Fruit fly (Drosophila melanogaster): ENCODE data around the gene Actn3.

Gene Actn3

DNA sequence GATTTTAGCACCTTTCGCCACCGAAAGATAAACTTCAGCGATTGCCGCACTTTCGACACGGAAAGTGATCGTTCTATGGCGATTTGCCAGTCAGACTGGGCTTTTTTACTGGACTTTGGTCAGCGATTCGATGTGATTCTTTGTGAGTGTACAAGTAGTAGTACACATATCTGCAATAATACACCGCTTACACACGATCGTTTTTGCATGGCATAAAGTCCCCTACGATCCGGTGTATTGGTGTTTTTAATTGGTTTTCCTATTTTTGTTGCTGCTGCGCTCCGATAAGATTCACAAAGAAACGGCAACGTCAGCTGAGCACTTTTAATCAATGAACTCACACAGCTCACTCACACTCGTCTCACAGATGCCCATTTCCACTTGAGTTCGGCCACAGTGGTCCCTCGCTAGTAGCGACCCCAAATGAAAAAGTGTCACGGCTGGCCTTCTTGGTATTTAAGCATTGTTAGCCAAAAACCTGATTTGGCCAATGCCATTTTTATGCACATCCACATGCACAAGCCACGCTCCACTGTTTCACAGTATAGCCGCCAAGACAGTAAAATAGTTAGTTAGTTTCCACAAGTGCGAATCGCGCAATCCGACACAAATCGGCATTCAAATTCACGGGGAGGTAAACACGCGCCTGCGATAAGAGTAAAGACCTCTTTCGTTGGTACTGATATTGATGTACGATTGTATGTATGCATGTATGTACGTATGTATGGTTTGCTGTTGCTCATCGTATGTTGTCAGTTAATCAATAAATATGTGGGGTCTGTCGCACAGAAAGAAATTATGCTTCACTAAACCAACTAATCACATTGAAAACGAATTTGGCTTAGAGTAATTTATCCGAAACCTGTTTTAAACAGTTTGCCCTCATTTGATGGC lies 8.8 kb upstream of the Actn3 start (continued):
- peak; percentile 96 for TF ChIP-seq CG15336 (GFP tag; IDR thresholded peaks at IDR 0.05)
- peak; percentile 94 for TF ChIP-seq CG32006 (GFP tag; optimal IDR thresholded peaks at IDR 0.05)
- peak; percentile 51 for TF ChIP-seq CG6854 (GFP tag; optimal IDR thresholded peaks at IDR 0.05)
- peak; percentile 96 for TF ChIP-seq CG6163 (GFP tag; IDR thresholded peaks at IDR 0.05)
- peak; percentile 82 for TF ChIP-seq spab (GFP tag; optimal IDR thresholded peaks at IDR 0.05)
- peak; percentile 86 for TF ChIP-seq CG4318 (GFP tag; optimal IDR thresholded peaks at IDR 0.05)
- peak; percentile 90 for TF ChIP-seq OdsH (GFP tag; optimal IDR thresholded peaks at IDR 0.05)
- peak; percentile 81 for TF ChIP-seq CG8319 (GFP tag; optimal IDR thresholded peaks at IDR 0.05)
- TF ChIP-seq vri (GFP tag; optimal IDR thresholded peaks at IDR 0.05): peak; percentile 87
- peak; percentile 88 for TF ChIP-seq topi (GFP tag; optimal IDR thresholded peaks at IDR 0.05)

DNA sequence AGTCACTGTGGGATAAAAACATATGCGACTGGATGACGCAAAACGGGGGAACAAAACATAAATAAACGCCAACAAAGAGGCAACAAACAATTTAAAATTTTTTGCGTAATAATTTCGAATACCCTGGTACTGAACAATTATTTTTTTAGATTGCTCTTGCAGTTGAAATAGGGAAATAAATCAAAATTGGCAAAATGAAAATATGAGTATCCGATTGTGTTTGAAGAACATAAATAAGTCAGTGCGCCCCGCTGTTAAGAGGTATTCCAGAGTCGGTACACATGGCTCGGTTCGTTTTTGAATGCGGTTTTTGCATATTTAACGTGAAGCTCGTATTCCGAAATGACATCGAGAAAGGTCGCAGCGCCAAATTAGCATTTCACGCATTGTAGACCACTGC lies 8.0 kb upstream of the Actn3 start:
- TF ChIP-seq CG8632 (GFP tag; optimal IDR thresholded peaks at IDR 0.05): peak; percentile 17
- no peak for TF ChIP-seq Hr38 (GFP tag; optimal IDR thresholded peaks at IDR 0.05)
- TF ChIP-seq CG31627 (GFP tag; optimal IDR thresholded peaks at IDR 0.05): peak; percentile 81
- TF ChIP-seq CG15336 (GFP tag; IDR thresholded peaks at IDR 0.05): 0 out of 2 replicates have a peak, but pooled peaks have one; percentile 16
- peak; percentile 8 for TF ChIP-seq pdm3 (GFP tag; optimal IDR thresholded peaks at IDR 0.05)
- no peak for TF ChIP-seq CG9139 (GFP tag; optimal IDR thresholded peaks at IDR 0.05)
- no peak for TF ChIP-seq dac (GFP tag; optimal IDR thresholded peaks at IDR 0.05)
- TF ChIP-seq CG8319 (GFP tag; optimal IDR thresholded peaks at IDR 0.05): peak; percentile 5
- no peak for TF ChIP-seq CG4318 (GFP tag; optimal IDR thresholded peaks at IDR 0.05)
- no peak for TF ChIP-seq net (GFP tag; optimal IDR thresholded peaks at IDR 0.05)
- peak; percentile 1 for TF ChIP-seq Hr4 (GFP tag; optimal IDR thresholded peaks at IDR 0.05)
- TF ChIP-seq Blimp-1 (GFP tag; optimal IDR thresholded peaks at IDR 0.05): peak; percentile 20
- TF ChIP-seq fd85E (GFP tag; optimal IDR thresholded peaks at IDR 0.05): no peak
- TF ChIP-seq CG6163 (GFP tag; IDR thresholded peaks at IDR 0.05): no peak
- no peak for TF ChIP-seq vri (GFP tag; optimal IDR thresholded peaks at IDR 0.05)
- peak; percentile 30 for TF ChIP-seq CG11902 (GFP tag; optimal IDR thresholded peaks at IDR 0.05)
- TF ChIP-seq Eip75B (GFP tag; optimal IDR thresholded peaks at IDR 0.05): peak; percentile 10
- no peak for TF ChIP-seq eg (GFP tag; IDR thresholded peaks at IDR 0.05)
- no peak for TF ChIP-seq Ets96B (tag; optimal IDR thresholded peaks at IDR 0.05)
- peak; percentile 75 for TF ChIP-seq esn (GFP tag; optimal IDR thresholded peaks at IDR 0.05)
- no peak for TF ChIP-seq CG8119 (GFP tag; IDR thresholded peaks at IDR 0.05)
- TF ChIP-seq Hr39 (GFP tag; optimal IDR thresholded peaks at IDR 0.05): peak; percentile 82
- TF ChIP-seq Gug (GFP tag; IDR thresholded peaks at IDR 0.05): no peak
- TF ChIP-seq Ets21C (GFP tag; optimal IDR thresholded peaks at IDR 0.05): peak; percentile 56
- no peak for TF ChIP-seq CG6854 (GFP tag; optimal IDR thresholded peaks at IDR 0.05)
- peak; percentile 5 for TF ChIP-seq CG10631 (GFP tag; optimal IDR thresholded peaks at IDR 0.05)
- no peak for TF ChIP-seq CG6276 (GFP tag; optimal IDR thresholded peaks at IDR 0.05)
- peak; percentile 73 for TF ChIP-seq topi (GFP tag; optimal IDR thresholded peaks at IDR 0.05)
- no peak for TF ChIP-seq Eip93F (GFP tag; optimal IDR thresholded peaks at IDR 0.05)
- peak; percentile 43 for TF ChIP-seq Met (GFP tag; optimal IDR thresholded peaks at IDR 0.05)
- TF ChIP-seq CG11294 (GFP tag; IDR thresholded peaks at IDR 0.05): no peak
- peak; percentile 52 for TF ChIP-seq Sox14 (GFP tag; optimal IDR thresholded peaks at IDR 0.05)
- no peak for TF ChIP-seq CG32006 (GFP tag; optimal IDR thresholded peaks at IDR 0.05)
- TF ChIP-seq fkh (GFP tag; optimal IDR thresholded peaks at IDR 0.05): no peak
- no peak for TF ChIP-seq CG11762 (GFP tag; optimal IDR thresholded peaks at IDR 0.05; ENCODE audit: insufficient read depth)
- peak; percentile 77 for TF ChIP-seq lz (GFP tag; optimal IDR thresholded peaks at IDR 0.05)
- peak; percentile 70 for TF ChIP-seq Eip78C (GFP tag)
- peak; percentile 13 for TF ChIP-seq achi (GFP tag; optimal IDR thresholded peaks at IDR 0.05)
- TF ChIP-seq CG3919 (GFP tag; optimal IDR thresholded peaks at IDR 0.05): peak; percentile 12
- TF ChIP-seq ss (GFP tag; optimal IDR thresholded peaks at IDR 0.05): no peak
- peak; percentile 77 for TF ChIP-seq cyc (GFP tag; optimal IDR thresholded peaks at IDR 0.05)
- peak; percentile 67 for TF ChIP-seq Sox102F (GFP tag; optimal IDR thresholded peaks at IDR 0.05)
- TF ChIP-seq Sox15 (GFP tag; optimal IDR thresholded peaks at IDR 0.05): peak; percentile 32
- no peak for TF ChIP-seq CG1621 (tag; optimal IDR thresholded peaks at IDR 0.05)
- peak; percentile 70 for TF ChIP-seq Smox (GFP tag; optimal IDR thresholded peaks at IDR 0.05)
